Worm (Caenorhabditis elegans) whole organism, midembryonic: ENCODE measurements around the gene R151.8.

Experiments
- T22C8.4 ChIP-seq: fragments of 200-800 bp; sonication (Bioruptor generic); IDR thresholded peaks from 2 replicates; pipeline ENCODE4 v1.3.6; 2022; ENCODE audit warnings: missing genetic modification characterization, missing compliant biosample characterization
- cog-1 ChIP-seq: sonication (generic microtip); optimal IDR thresholded peaks from 2 replicates; lab custom pipeline; 2016; ENCODE audit warnings: missing genetic modification characterization, missing compliant biosample characterization
- flt-1 ChIP-seq: fragments of 200-800 bp; sonication (Bioruptor generic); IDR thresholded peaks from 2 replicates; pipeline ENCODE4 v1.3.6; 2022; ENCODE audit warnings: missing genetic modification characterization, missing compliant biosample characterization
- med-1 ChIP-seq: sonication (generic microtip); optimal IDR thresholded peaks from 2 replicates; lab custom pipeline; 2017; ENCODE audit warnings: missing genetic modification characterization, mild to moderate bottlenecking, missing compliant biosample characterization, antibody characterized with exemption, missing genetic modification reagents; ENCODE audit not compliant: insufficient read depth
- ztf-23 ChIP-seq: fragments of 200-800 bp; sonication (Bioruptor generic); IDR thresholded peaks from 2 replicates; pipeline ENCODE4 v1.3.6; 2022; ENCODE audit warnings: missing genetic modification reagents, missing genetic modification characterization, missing compliant biosample characterization
- ztf-29 ChIP-seq: fragments of 200-800 bp; sonication (Bioruptor generic); IDR thresholded peaks from 2 replicates; pipeline ENCODE4 v1.3.6; 2022; ENCODE audit warnings: missing genetic modification reagents, missing genetic modification characterization, missing compliant biosample characterization

- TF ChIP-seq ztf-29 (no peak), ztf-23 (GFP tag; lab: Robert Waterston, UW) (no peak), med-1 (GFP tag; lab: Kevin White, UChicago) (no peak), flt-1 (no peak), cog-1 (tag; lab: Kevin White, UChicago) (no peak), T22C8.4 (GFP tag; lab: Robert Waterston, UW) (no peak)
Measured at ce11 chrIII:7258931-7259330, 29.3 kb upstream of the R151.8 start, which contains the start of gene B0361.4.
